Worm (Caenorhabditis elegans) whole organism, L2 larva: ENCODE data around the gene R12B2.8.

Experiments used
- C34F6.9 ChIP-seq: fragments of 150-350 bp; optimal IDR thresholded peaks from 2 replicates; lab custom pipeline; 2014; ENCODE audit warnings: missing biosample characterization, missing genetic modification characterization
- F13H6.1 ChIP-seq: sonication (generic microtip); optimal IDR thresholded peaks from 2 replicates; lab custom pipeline; 2016; ENCODE audit warnings: missing genetic modification characterization, missing compliant biosample characterization
- R02D3.7 ChIP-seq: fragments of 150-350 bp; optimal IDR thresholded peaks from 2 replicates; lab custom pipeline; 2014; ENCODE audit warnings: missing biosample characterization, missing genetic modification characterization
- Y55F3AM.14 ChIP-seq: fragments of 200-800 bp; sonication (Bioruptor generic); optimal IDR thresholded peaks from 2 replicates; lab custom pipeline; 2018; ENCODE audit warnings: mild to moderate bottlenecking, missing genetic modification characterization, missing compliant biosample characterization
- ZK546.5 ChIP-seq: sonication (generic microtip); optimal IDR thresholded peaks from 2 replicates; lab custom pipeline; 2017; ENCODE audit warnings: missing biosample characterization, missing genetic modification characterization
- aly-2 ChIP-seq: fragments of 150-350 bp; optimal IDR thresholded peaks from 2 replicates; lab custom pipeline; 2014; ENCODE audit warnings: missing biosample characterization, missing genetic modification characterization
- ama-1 ChIP-seq: fragments of 150-350 bp; optimal IDR thresholded peaks from 2 replicates; lab custom pipeline; 2018; ENCODE audit warnings: inconsistent platforms
- blmp-1 ChIP-seq: sonication (generic microtip); optimal IDR thresholded peaks from 2 replicates; lab custom pipeline; 2017; ENCODE audit warnings: missing genetic modification characterization, mild to moderate bottlenecking, missing compliant biosample characterization, antibody characterized with exemption, moderate library complexity; ENCODE audit not compliant: insufficient read depth
- ceh-16 ChIP-seq: fragments of 150-350 bp; optimal IDR thresholded peaks from 2 replicates; lab custom pipeline; 2014; ENCODE audit warnings: missing biosample characterization, missing genetic modification characterization
- ceh-82 ChIP-seq: fragments of 150-350 bp; optimal IDR thresholded peaks from 2 replicates; lab custom pipeline; 2014; ENCODE audit warnings: missing biosample characterization, missing genetic modification characterization
- crh-2 ChIP-seq: sonication (generic microtip); optimal IDR thresholded peaks from 2 replicates; lab custom pipeline; 2017; ENCODE audit warnings: missing biosample characterization, missing genetic modification characterization
- dmd-4 ChIP-seq: sonication (generic microtip); optimal IDR thresholded peaks from 2 replicates; lab custom pipeline; 2017; ENCODE audit warnings: missing biosample characterization, missing genetic modification characterization
- egl-27 ChIP-seq: sonication (generic microtip); optimal IDR thresholded peaks from 3 replicates; lab custom pipeline; 2017; ENCODE audit warnings: missing biosample characterization, missing genetic modification reagents, missing genetic modification characterization
- fos-1 ChIP-seq: fragments of 150-350 bp; optimal IDR thresholded peaks from 2 replicates; lab custom pipeline; 2014; ENCODE audit warnings: missing biosample characterization, missing genetic modification characterization
- gmeb-1 ChIP-seq: fragments of 150-350 bp; optimal IDR thresholded peaks from 2 replicates; lab custom pipeline; 2014; ENCODE audit warnings: missing biosample characterization, missing genetic modification characterization
- lin-11 ChIP-seq: fragments of 150-350 bp; sonication (generic microtip); optimal IDR thresholded peaks from 2 replicates; lab custom pipeline; 2014; ENCODE audit warnings: missing biosample characterization, missing genetic modification characterization, inconsistent platforms, mixed read lengths
- lin-13 ChIP-seq: fragments of 150-350 bp; optimal IDR thresholded peaks from 2 replicates; lab custom pipeline; 2014; ENCODE audit warnings: missing biosample characterization, missing genetic modification reagents, missing genetic modification characterization
- lin-39 ChIP-seq: fragments of 150-350 bp; optimal IDR thresholded peaks from 2 replicates; lab custom pipeline; 2014; ENCODE audit warnings: missing biosample characterization, missing genetic modification reagents, missing genetic modification characterization
- lsy-2 ChIP-seq, 2 experiments: fragments of 150-350 bp in 1 of 2; sonication (generic microtip) in 1 of 2; optimal IDR thresholded peaks; 2 replicates each; lab custom pipeline; 2014 to 2017; ENCODE audit warnings: missing biosample characterization in 2 of 2, missing genetic modification characterization in 2 of 2
- mab-5 ChIP-seq: fragments of 150-350 bp; optimal IDR thresholded peaks from 2 replicates; lab custom pipeline; 2014; ENCODE audit warnings: missing biosample characterization, missing genetic modification characterization
- mbf-1 ChIP-seq: sonication (generic microtip); optimal IDR thresholded peaks from 2 replicates; lab custom pipeline; 2017; ENCODE audit warnings: missing biosample characterization, missing genetic modification characterization
- mdl-1 ChIP-seq, 2 experiments: fragments of 150-350 bp in 1 of 2; sonication (generic microtip) in 1 of 2; optimal IDR thresholded peaks; 2 replicates each; lab custom pipeline; 2017; ENCODE audit warnings: missing biosample characterization in 2 of 2, missing genetic modification characterization in 2 of 2
- nhr-11 ChIP-seq: fragments of 150-350 bp; optimal IDR thresholded peaks from 2 replicates; lab custom pipeline; 2014; ENCODE audit warnings: missing biosample characterization, missing genetic modification characterization
- nhr-12 ChIP-seq: fragments of 150-350 bp; optimal IDR thresholded peaks from 2 replicates; lab custom pipeline; 2014; ENCODE audit warnings: missing biosample characterization, missing genetic modification characterization
- nhr-129 ChIP-seq: fragments of 150-350 bp; optimal IDR thresholded peaks from 2 replicates; lab custom pipeline; 2014; ENCODE audit warnings: missing biosample characterization, missing genetic modification characterization
- nhr-21 ChIP-seq: fragments of 150-350 bp; optimal IDR thresholded peaks from 2 replicates; lab custom pipeline; 2014; ENCODE audit warnings: missing biosample characterization, missing genetic modification characterization
- nhr-25 ChIP-seq: fragments of 150-350 bp; sonication (generic microtip); optimal IDR thresholded peaks from 3 replicates; lab custom pipeline; 2014; ENCODE audit warnings: missing biosample characterization, missing genetic modification characterization
- nhr-6 ChIP-seq: fragments of 150-350 bp; optimal IDR thresholded peaks from 2 replicates; lab custom pipeline; 2014; ENCODE audit warnings: missing biosample characterization, missing genetic modification characterization
- nhr-77 ChIP-seq: fragments of 150-350 bp; optimal IDR thresholded peaks from 2 replicates; lab custom pipeline; 2014; ENCODE audit warnings: missing biosample characterization, missing genetic modification characterization
- peb-1 ChIP-seq: fragments of 150-350 bp; optimal IDR thresholded peaks from 2 replicates; lab custom pipeline; 2014; ENCODE audit warnings: missing biosample characterization, missing genetic modification characterization
- sem-4 ChIP-seq: fragments of 150-350 bp; optimal IDR thresholded peaks from 2 replicates; lab custom pipeline; 2014; ENCODE audit warnings: missing biosample characterization, missing genetic modification reagents, missing genetic modification characterization
- skn-1 ChIP-seq: sonication (generic microtip); optimal IDR thresholded peaks from 2 replicates; lab custom pipeline; 2017; ENCODE audit warnings: missing biosample characterization, missing genetic modification characterization
- sma-3 ChIP-seq: sonication (generic microtip); optimal IDR thresholded peaks from 2 replicates; lab custom pipeline; 2016; ENCODE audit warnings: missing genetic modification reagents, missing genetic modification characterization, missing compliant biosample characterization
- sma-9 ChIP-seq, 2 experiments: fragments of 150-350 bp in 1 of 2; sonication (generic microtip) in 1 of 2; optimal IDR thresholded peaks; 2 replicates each; lab custom pipeline; 2014 to 2016; ENCODE audit warnings: missing genetic modification characterization in 2 of 2, mild to moderate bottlenecking in 1 of 2, missing biosample characterization in 1 of 2, missing compliant biosample characterization in 1 of 2, missing genetic modification reagents in 1 of 2, moderate library complexity in 1 of 2
- snpc-4 ChIP-seq: fragments of 150-350 bp; optimal IDR thresholded peaks from 2 replicates; lab custom pipeline; 2014; ENCODE audit warnings: missing biosample characterization, missing genetic modification characterization
- unc-39 ChIP-seq: fragments of 150-350 bp; optimal IDR thresholded peaks from 2 replicates; lab custom pipeline; 2014; ENCODE audit warnings: missing biosample characterization, missing genetic modification characterization
- unc-55 ChIP-seq: fragments of 150-350 bp; sonication (generic microtip); optimal IDR thresholded peaks from 3 replicates; lab custom pipeline; 2014; ENCODE audit warnings: missing biosample characterization, missing genetic modification reagents, missing genetic modification characterization
- unc-62 ChIP-seq: fragments of 150-350 bp; optimal IDR thresholded peaks from 2 replicates; lab custom pipeline; 2014; ENCODE audit warnings: missing biosample characterization, missing genetic modification reagents, missing genetic modification characterization
- zag-1 ChIP-seq: fragments of 150-350 bp; optimal IDR thresholded peaks from 2 replicates; lab custom pipeline; 2014; ENCODE audit warnings: missing biosample characterization, missing genetic modification characterization
- ztf-11 ChIP-seq: sonication (generic microtip); optimal IDR thresholded peaks from 2 replicates; lab custom pipeline; 2017; ENCODE audit warnings: missing biosample characterization, missing genetic modification characterization
- ztf-4 ChIP-seq: fragments of 150-350 bp; optimal IDR thresholded peaks from 2 replicates; lab custom pipeline; 2014; ENCODE audit warnings: missing biosample characterization, missing genetic modification characterization

Gene R12B2.8

DNA sequence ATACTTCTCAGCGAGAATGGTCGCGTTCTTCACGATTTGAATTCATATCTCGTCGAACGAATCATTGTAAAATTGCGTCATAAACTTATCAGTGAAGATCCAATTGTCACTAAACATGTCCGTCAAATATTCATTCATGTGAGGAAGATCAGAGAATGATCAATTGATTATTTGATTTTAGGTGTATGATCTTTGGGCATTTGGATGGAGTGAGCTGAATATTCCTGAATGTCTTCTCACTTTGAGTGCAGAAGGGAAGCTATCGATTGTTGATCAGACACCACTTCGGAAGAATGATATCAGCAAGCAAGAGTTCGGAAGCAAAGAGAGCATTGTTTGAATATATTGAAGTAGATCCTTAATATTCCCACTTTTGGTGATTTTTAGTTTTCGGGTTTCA, 50.5 kb downstream of the R12B2.8 start:
- TF ChIP-seq zag-1 (tag; lab: Kevin White, UChicago) (no peak), mdl-1 (tag; optimal IDR thresholded peaks at IDR 0.05; lab: Kevin White, UChicago) (peak in 1 of 2 experiments; percentile 42), nhr-25 (tag; lab: Kevin White, UChicago) (peak; percentile 56), ceh-16 (tag; lab: Kevin White, UChicago) (no peak), nhr-129 (tag; lab: Kevin White, UChicago) (peak; percentile 77), fos-1 (tag; lab: Kevin White, UChicago) (peak; percentile 42), ZK546.5 (tag; lab: Kevin White, UChicago) (no peak), ceh-82 (tag; lab: Kevin White, UChicago) (no peak), gmeb-1 (tag; lab: Kevin White, UChicago) (peak; percentile 68), mbf-1 (tag; lab: Kevin White, UChicago) (no peak), sma-9 (GFP tag; optimal IDR thresholded peaks at IDR 0.05; lab: Kevin White, UChicago) (peak; percentile 74), sma-9 (tag; optimal IDR thresholded peaks at IDR 0.05; lab: Kevin White, UChicago) (no peak), snpc-4 (tag; lab: Kevin White, UChicago) (no peak), lsy-2 (tag; optimal IDR thresholded peaks at IDR 0.05; lab: Kevin White, UChicago) (peak in 1 of 2 experiments; percentile 56), unc-55 (no peak), nhr-6 (peak; percentile 31), sma-3 (GFP tag; lab: Kevin White, UChicago) (peak; percentile 79), F13H6.1 (tag; lab: Kevin White, UChicago) (no peak), unc-39 (tag; lab: Kevin White, UChicago) (no peak), unc-62 (peak; percentile 34), R02D3.7 (no peak), dmd-4 (tag; lab: Kevin White, UChicago) (no peak), ztf-11 (tag; lab: Kevin White, UChicago) (no peak), nhr-21 (tag; lab: Kevin White, UChicago) (peak; percentile 96), ztf-4 (tag; lab: Kevin White, UChicago) (peak; percentile 57), skn-1 (tag; lab: Kevin White, UChicago) (peak; percentile 34), lin-39 (tag; lab: Kevin White, UChicago) (no peak), mab-5 (no peak), peb-1 (tag; lab: Kevin White, UChicago) (no peak), Y55F3AM.14 (no peak), blmp-1 (tag; lab: Kevin White, UChicago) (peak; percentile 65), nhr-11 (no peak), C34F6.9 (tag; lab: Kevin White, UChicago) (no peak), lin-13 (GFP tag; lab: Kevin White, UChicago) (peak; percentile 15), nhr-77 (tag; lab: Kevin White, UChicago) (no peak), ama-1 (peak; percentile 87), crh-2 (tag; lab: Kevin White, UChicago) (peak; percentile 71)

DNA sequence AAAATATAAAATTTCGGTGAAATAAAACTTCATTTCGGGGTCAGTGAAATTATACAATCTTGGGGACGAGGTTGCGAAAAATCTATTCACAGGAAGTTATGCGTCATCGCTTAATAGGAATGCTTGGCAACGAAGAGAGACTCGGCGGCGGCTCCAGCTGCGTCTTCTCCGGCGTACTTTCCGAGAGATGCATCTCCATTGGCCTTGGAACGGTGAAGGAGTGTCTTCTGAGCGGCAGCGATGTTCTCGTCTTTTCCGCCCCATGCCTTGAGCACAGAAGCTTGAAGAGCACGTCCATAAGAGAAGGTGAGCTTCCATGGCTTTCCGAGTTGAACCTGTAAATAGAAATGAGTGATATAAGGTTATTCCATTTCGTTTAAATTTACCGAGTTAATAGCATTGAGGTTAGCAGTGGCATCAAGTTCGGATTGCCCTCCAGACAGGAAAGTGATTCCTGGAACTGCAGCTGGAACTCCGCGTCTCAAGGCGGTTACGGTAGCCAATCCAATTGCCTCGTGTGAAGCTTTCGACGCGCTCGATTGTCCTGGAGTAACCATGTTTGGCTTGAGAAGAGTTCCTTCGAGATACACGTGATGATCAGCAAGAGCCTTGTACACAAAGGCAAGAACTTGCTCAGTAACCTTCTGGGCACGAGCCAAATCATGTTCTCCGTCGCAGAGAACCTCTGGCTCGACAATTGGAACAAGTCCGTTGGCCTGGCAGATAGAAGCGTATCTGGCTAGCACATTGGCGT, 51.1 kb downstream of the R12B2.8 start:
- TF ChIP-seq nhr-21 (tag; lab: Kevin White, UChicago) (no peak), nhr-129 (tag; lab: Kevin White, UChicago) (peak; percentile 6)

DNA sequence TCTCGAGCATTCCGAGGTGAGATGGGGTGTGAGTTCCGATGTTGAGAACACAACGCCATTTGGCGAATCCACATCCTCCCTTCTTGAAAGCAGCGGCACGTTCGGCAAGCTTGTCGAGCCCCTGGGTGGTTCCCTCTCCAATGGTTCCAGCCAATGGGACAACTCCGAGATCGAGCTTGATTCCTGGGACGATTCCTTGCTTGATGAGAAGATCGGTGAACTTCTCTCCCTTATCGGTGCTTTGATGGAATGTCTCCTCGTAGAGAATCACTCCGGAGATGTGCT, 51.6 kb downstream of the R12B2.8 start:
- TF ChIP-seq aly-2 (tag; lab: Kevin White, UChicago) (no peak), nhr-6 (no peak), mdl-1 (tag; optimal IDR thresholded peaks at IDR 0.05; lab: Kevin White, UChicago) (no peak), nhr-25 (tag; lab: Kevin White, UChicago) (no peak), dmd-4 (tag; lab: Kevin White, UChicago) (no peak), sma-3 (GFP tag; lab: Kevin White, UChicago) (no peak), egl-27 (no peak), mab-5 (no peak), lin-11 (tag; lab: Kevin White, UChicago) (no peak), snpc-4 (tag; lab: Kevin White, UChicago) (no peak), nhr-77 (tag; lab: Kevin White, UChicago) (no peak), unc-39 (tag; lab: Kevin White, UChicago) (no peak), gmeb-1 (tag; lab: Kevin White, UChicago) (no peak), fos-1 (tag; lab: Kevin White, UChicago) (no peak), ZK546.5 (tag; lab: Kevin White, UChicago) (no peak), ama-1 (no peak), sem-4 (no peak), nhr-12 (tag; lab: Kevin White, UChicago) (no peak), lin-39 (tag; lab: Kevin White, UChicago) (no peak)
- TF ChIP-seq, all 48 proteins: peak for 0
